Worm (Caenorhabditis elegans) whole organism, mixed stage, embryonic: Measurements from ENCODE around the gene npr-9.

Source experiments
- M03D4.4 ChIP-seq: sonication (generic microtip); optimal IDR thresholded peaks from 2 replicates; lab custom pipeline; 2017; ENCODE audit warnings: mild to moderate bottlenecking, missing genetic modification characterization, missing compliant biosample characterization
- bed-3 ChIP-seq: fragments of 200-800 bp; sonication (Bioruptor generic); optimal IDR thresholded peaks from 3 replicates; lab custom pipeline; 2018; ENCODE audit warnings: mild to moderate bottlenecking, missing genetic modification characterization, moderate library complexity, missing compliant biosample characterization
- blmp-1 ChIP-seq: fragments of 150-350 bp; optimal IDR thresholded peaks from 2 replicates; lab custom pipeline; 2014; ENCODE audit warnings: missing biosample characterization, missing genetic modification characterization
- ceh-39 ChIP-seq: fragments of 150-350 bp; optimal IDR thresholded peaks from 2 replicates; lab custom pipeline; 2014; ENCODE audit warnings: missing biosample characterization, missing genetic modification characterization
- ceh-43 ChIP-seq: fragments of 200-800 bp; sonication (Bioruptor generic); optimal IDR thresholded peaks from 2 replicates; lab custom pipeline; 2018; ENCODE audit warnings: mild to moderate bottlenecking, missing genetic modification characterization, moderate library complexity, missing compliant biosample characterization
- ceh-83 ChIP-seq: fragments of 200-800 bp; sonication (Bioruptor generic); optimal IDR thresholded peaks from 2 replicates; lab custom pipeline; 2018; ENCODE audit warnings: mild to moderate bottlenecking, missing genetic modification characterization, missing compliant biosample characterization
- ces-1 ChIP-seq: fragments of 150-350 bp; optimal IDR thresholded peaks from 2 replicates; lab custom pipeline; 2014; ENCODE audit warnings: missing biosample characterization, missing genetic modification reagents, missing genetic modification characterization
- cnd-1 ChIP-seq: fragments of 200-800 bp; sonication (Bioruptor generic); optimal IDR thresholded peaks from 2 replicates; lab custom pipeline; 2018; ENCODE audit warnings: mild to moderate bottlenecking, missing genetic modification characterization, missing compliant biosample characterization
- drap-1 ChIP-seq: fragments of 200-800 bp; sonication (Bioruptor generic); optimal IDR thresholded peaks from 3 replicates; lab custom pipeline; 2018; ENCODE audit warnings: mild to moderate bottlenecking, missing genetic modification characterization, missing compliant biosample characterization
- elt-1 ChIP-seq: sonication (generic microtip); optimal IDR thresholded peaks from 2 replicates; lab custom pipeline; 2017; ENCODE audit warnings: missing genetic modification characterization, mild to moderate bottlenecking, missing compliant biosample characterization, antibody characterized with exemption, moderate library complexity, borderline replicate concordance; ENCODE audit not compliant: insufficient read depth
- elt-3 ChIP-seq: fragments of 150-350 bp; optimal IDR thresholded peaks from 2 replicates; lab custom pipeline; 2014; ENCODE audit warnings: missing biosample characterization, missing genetic modification characterization
- flh-1 ChIP-seq: fragments of 200-800 bp; sonication (Bioruptor generic); optimal IDR thresholded peaks from 2 replicates; lab custom pipeline; 2018; ENCODE audit warnings: mild to moderate bottlenecking, missing genetic modification characterization, moderate library complexity, missing compliant biosample characterization
- ham-2 ChIP-seq: fragments of 200-800 bp; sonication (Bioruptor generic); optimal IDR thresholded peaks from 2 replicates; lab custom pipeline; 2018; ENCODE audit warnings: mild to moderate bottlenecking, missing genetic modification characterization, missing compliant biosample characterization
- hlh-1 ChIP-seq: fragments of 150-350 bp; optimal IDR thresholded peaks from 2 replicates; lab custom pipeline; 2014; ENCODE audit warnings: missing biosample characterization, missing genetic modification reagents, missing genetic modification characterization
- lin-13 ChIP-seq: fragments of 150-350 bp; optimal IDR thresholded peaks from 2 replicates; lab custom pipeline; 2014; ENCODE audit warnings: missing biosample characterization, missing genetic modification characterization
- mab-5 ChIP-seq: fragments of 150-350 bp; optimal IDR thresholded peaks from 2 replicates; lab custom pipeline; 2014; ENCODE audit warnings: missing biosample characterization, missing genetic modification characterization
- mls-2 ChIP-seq: sonication (generic microtip); optimal IDR thresholded peaks from 2 replicates; lab custom pipeline; 2016; ENCODE audit warnings: mild to moderate bottlenecking, missing genetic modification characterization, moderate library complexity, missing compliant biosample characterization
- nhr-12 ChIP-seq: fragments of 150-350 bp; optimal IDR thresholded peaks from 2 replicates; lab custom pipeline; 2014; ENCODE audit warnings: missing biosample characterization, missing genetic modification characterization
- nhr-2 ChIP-seq: fragments of 150-350 bp; optimal IDR thresholded peaks from 2 replicates; lab custom pipeline; 2014; ENCODE audit warnings: missing biosample characterization, missing genetic modification characterization
- nhr-237 ChIP-seq: fragments of 150-350 bp; optimal IDR thresholded peaks from 2 replicates; lab custom pipeline; 2014; ENCODE audit warnings: missing biosample characterization, missing genetic modification characterization
- nhr-28 ChIP-seq: fragments of 150-350 bp; optimal IDR thresholded peaks from 2 replicates; lab custom pipeline; 2014; ENCODE audit warnings: missing biosample characterization, missing genetic modification characterization
- nhr-76 ChIP-seq: sonication (generic microtip); optimal IDR thresholded peaks from 2 replicates; lab custom pipeline; 2017; ENCODE audit warnings: missing biosample characterization, missing genetic modification characterization
- pha-4 ChIP-seq: fragments of 150-350 bp; optimal IDR thresholded peaks from 2 replicates; lab custom pipeline; 2018; ENCODE audit warnings: missing biosample characterization, missing genetic modification reagents, missing genetic modification characterization
- sem-2 ChIP-seq: fragments of 200-800 bp; sonication (Bioruptor generic); optimal IDR thresholded peaks from 2 replicates; lab custom pipeline; 2018; ENCODE audit warnings: mild to moderate bottlenecking, missing genetic modification characterization, missing compliant biosample characterization
- snpc-4 ChIP-seq: fragments of 150-350 bp; optimal IDR thresholded peaks from 2 replicates; lab custom pipeline; 2014; ENCODE audit warnings: missing biosample characterization, missing genetic modification characterization
- sptf-1 ChIP-seq: sonication (generic microtip); optimal IDR thresholded peaks from 2 replicates; lab custom pipeline; 2017; ENCODE audit warnings: mild to moderate bottlenecking, missing genetic modification characterization, moderate library complexity, missing compliant biosample characterization
- tbx-8 ChIP-seq: fragments of 200-800 bp; sonication (Bioruptor generic); optimal IDR thresholded peaks from 2 replicates; lab custom pipeline; 2018; ENCODE audit warnings: mild to moderate bottlenecking, missing genetic modification characterization, moderate library complexity, missing compliant biosample characterization
- unc-120 ChIP-seq: sonication (generic microtip); optimal IDR thresholded peaks from 2 replicates; lab custom pipeline; 2017; ENCODE audit warnings: missing genetic modification characterization, missing compliant biosample characterization; ENCODE audit not compliant: poor library complexity, severe bottlenecking
- unc-39 ChIP-seq: fragments of 150-350 bp; optimal IDR thresholded peaks from 2 replicates; lab custom pipeline; 2014; ENCODE audit warnings: missing biosample characterization, missing genetic modification characterization
- unc-62 ChIP-seq: fragments of 150-350 bp; optimal IDR thresholded peaks from 2 replicates; lab custom pipeline; 2014; ENCODE audit warnings: missing biosample characterization, missing genetic modification reagents, missing genetic modification characterization
- ztf-11 ChIP-seq: fragments of 150-350 bp; optimal IDR thresholded peaks from 2 replicates; lab custom pipeline; 2014; ENCODE audit warnings: missing biosample characterization, missing genetic modification characterization

npr-9 gene

ce11 chrX:11317939-11318338 is 11.6 kb upstream of the npr-9 start, which contains the start of gene hizr-1:
Gene hizr-1 (plus strand): TSS chrX:11318278.
- TF ChIP-seq ces-1 (GFP tag; lab: Kevin White, UChicago) (no peak), sem-2 (GFP tag; lab: Kevin White, UChicago) (no peak), ztf-11 (tag; lab: Kevin White, UChicago) (no peak), nhr-2 (tag; lab: Kevin White, UChicago) (no peak), drap-1 (GFP tag; lab: Kevin White, UChicago) (no peak), hlh-1 (no peak), flh-1 (GFP tag; lab: Kevin White, UChicago) (no peak), elt-1 (tag; lab: Kevin White, UChicago) (no peak)
- TF ChIP-seq, all 35 proteins: peak for 0

DNA sequence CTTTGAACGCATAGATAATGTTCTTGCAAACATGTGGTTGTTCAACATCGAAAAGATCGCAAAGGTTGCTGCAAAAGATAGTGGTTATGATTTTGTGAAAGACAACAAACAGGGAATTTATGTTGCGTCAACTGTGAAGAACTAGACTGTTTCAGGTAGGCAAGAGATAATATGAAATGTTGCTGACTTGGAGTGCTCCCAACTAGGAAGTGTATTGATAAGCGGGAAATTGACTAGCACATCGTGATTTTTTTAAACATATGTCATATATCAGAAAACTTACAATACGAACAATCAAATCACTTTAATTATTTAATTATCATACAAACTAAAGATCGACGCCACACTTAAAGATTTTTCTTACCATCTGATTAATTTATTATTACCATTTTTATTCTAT is 6.3 kb upstream of the npr-9 start:
- no peak for TF ChIP-seq M03D4.4 (tag; lab: Kevin White, UChicago)
- no peak for TF ChIP-seq ham-2 (GFP tag; lab: Kevin White, UChicago)
- no peak for TF ChIP-seq bed-3
- no peak for TF ChIP-seq tbx-8 (GFP tag; lab: Kevin White, UChicago)
- TF ChIP-seq mab-5 (tag; lab: Kevin White, UChicago): no peak
- no peak for TF ChIP-seq ztf-11 (tag; lab: Kevin White, UChicago)
- no peak for TF ChIP-seq nhr-2 (tag; lab: Kevin White, UChicago)
- TF ChIP-seq ces-1 (GFP tag; lab: Kevin White, UChicago): no peak
- no peak for TF ChIP-seq unc-39 (tag; lab: Kevin White, UChicago)

DNA sequence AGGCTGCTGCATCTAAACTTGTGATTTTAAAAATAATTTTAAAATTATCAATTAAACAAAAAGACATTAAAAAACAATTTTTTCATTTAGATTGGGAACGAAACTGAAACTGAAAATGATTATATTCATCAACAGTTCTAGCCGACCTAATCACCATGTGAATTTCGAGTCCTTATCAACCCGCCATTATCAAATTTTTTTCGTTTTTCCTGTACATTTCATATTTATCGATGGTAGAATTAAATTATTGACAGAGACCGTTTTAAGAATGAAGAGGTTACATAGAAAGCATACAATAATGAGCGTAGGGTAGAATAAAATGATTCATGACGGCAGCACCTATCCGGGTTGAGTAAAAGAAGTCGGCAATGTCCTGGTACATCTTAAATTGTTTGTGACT is 5.3 kb upstream of the npr-9 start, which contains the start of gene asm-2:
asm-2 (minus strand) TSS at position 12 of the 400 bp plus-strand sequence.
- TF ChIP-seq unc-120 (tag; lab: Kevin White, UChicago) (no peak), bed-3 (no peak), ces-1 (GFP tag; lab: Kevin White, UChicago) (no peak), drap-1 (GFP tag; lab: Kevin White, UChicago) (no peak), blmp-1 (tag; lab: Kevin White, UChicago) (no peak), nhr-237 (no peak), mls-2 (tag; lab: Kevin White, UChicago) (no peak), M03D4.4 (tag; lab: Kevin White, UChicago) (no peak), snpc-4 (tag; lab: Kevin White, UChicago) (no peak), ceh-39 (tag; lab: Kevin White, UChicago) (no peak), unc-62 (GFP tag; lab: Kevin White, UChicago) (no peak), pha-4 (tag; lab: Kevin White, UChicago) (no peak), nhr-28 (tag; lab: Kevin White, UChicago) (no peak), ceh-43 (no peak), sptf-1 (tag; lab: Kevin White, UChicago) (no peak), nhr-12 (tag; lab: Kevin White, UChicago) (no peak), lin-13 (tag; lab: Kevin White, UChicago) (no peak), sem-2 (GFP tag; lab: Kevin White, UChicago) (no peak), ztf-11 (tag; lab: Kevin White, UChicago) (no peak), elt-3 (tag; lab: Kevin White, UChicago) (no peak)

DNA sequence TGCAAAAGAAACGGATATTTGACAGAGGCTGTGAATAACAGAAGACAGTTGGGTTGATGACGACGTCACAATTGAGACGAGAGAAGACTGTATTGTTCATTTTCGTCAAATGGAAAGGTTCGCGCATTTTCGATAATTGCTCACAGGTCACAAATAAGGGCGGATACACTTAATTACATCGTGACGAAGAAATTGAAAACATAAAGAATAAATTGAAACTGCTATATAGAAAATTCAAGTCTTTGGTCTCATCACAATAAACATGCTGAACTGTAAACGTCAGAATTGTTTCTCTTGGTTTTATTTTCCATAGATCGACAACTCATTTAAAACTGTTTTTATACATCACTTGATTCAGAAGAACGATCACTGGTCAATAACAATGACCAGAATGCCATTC is 2.7 kb upstream of the npr-9 start, which contains the start of gene ZK455.5:
ZK455.5 (minus strand) TSS at position 101 of the 400 bp plus-strand sequence.
- TF ChIP-seq lin-13 (tag; lab: Kevin White, UChicago) (no peak), tbx-8 (GFP tag; lab: Kevin White, UChicago) (no peak), nhr-28 (tag; lab: Kevin White, UChicago) (no peak), unc-62 (GFP tag; lab: Kevin White, UChicago) (no peak), ham-2 (GFP tag; lab: Kevin White, UChicago) (no peak), ceh-83 (GFP tag; lab: Kevin White, UChicago) (no peak), nhr-76 (tag; lab: Kevin White, UChicago) (no peak), cnd-1 (tag; lab: Kevin White, UChicago) (no peak), mab-5 (tag; lab: Kevin White, UChicago) (no peak), nhr-237 (no peak), ceh-39 (tag; lab: Kevin White, UChicago) (no peak), unc-120 (tag; lab: Kevin White, UChicago) (no peak), nhr-2 (tag; lab: Kevin White, UChicago) (no peak), ces-1 (GFP tag; lab: Kevin White, UChicago) (no peak)
